Fruit fly (Drosophila melanogaster) whole organism, embryonic: ENCODE data around the gene CG46312.

Experiments
- Ada2b ChIP-seq: fragments of 200-800 bp; sonication (Bioruptor generic); IDR thresholded peaks from 2 replicates; pipeline ENCODE4 v1.3.6; 2022; ENCODE audit warnings: missing biosample characterization, missing genetic modification characterization
- CG10979 ChIP-seq: fragments of 200-800 bp; sonication (Bioruptor generic); optimal IDR thresholded peaks from 2 replicates; lab custom pipeline; 2018; ENCODE audit warnings: missing biosample characterization, mild to moderate bottlenecking, missing genetic modification characterization, moderate library complexity
- CG11560 ChIP-seq: fragments of 200-800 bp; sonication (Bioruptor generic); IDR thresholded peaks from 3 replicates; pipeline ENCODE4 v1.3.6; 2022; ENCODE audit warnings: missing biosample characterization, missing genetic modification characterization
- CG12391 ChIP-seq: fragments of 200-800 bp; sonication (Bioruptor generic); optimal IDR thresholded peaks from 3 replicates; lab custom pipeline; 2018; ENCODE audit warnings: missing biosample characterization, mild to moderate bottlenecking, missing genetic modification characterization, moderate library complexity
- CG13123 ChIP-seq: fragments of 200-800 bp; sonication (Bioruptor generic); optimal IDR thresholded peaks from 2 replicates; lab custom pipeline; 2016; ENCODE audit warnings: missing biosample characterization, missing genetic modification characterization
- CG13287 ChIP-seq: fragments of 200-800 bp; sonication (Bioruptor generic); IDR thresholded peaks from 2 replicates; pipeline ENCODE4 v1.3.6; 2022; ENCODE audit warnings: missing biosample characterization, missing genetic modification characterization; ENCODE audit not compliant: partially characterized antibody
- CG13894 ChIP-seq: fragments of 200-800 bp; sonication (Bioruptor generic); optimal IDR thresholded peaks from 3 replicates; lab custom pipeline; 2018; ENCODE audit warnings: missing biosample characterization, mild to moderate bottlenecking, missing genetic modification characterization, moderate library complexity
- CG17612 ChIP-seq: fragments of 200-800 bp; sonication (Bioruptor generic); IDR thresholded peaks from 2 replicates; pipeline ENCODE4 v1.3.6; 2022; ENCODE audit warnings: missing biosample characterization, missing genetic modification characterization
- CG2712 ChIP-seq: fragments of 200-800 bp; optimal IDR thresholded peaks from 3 replicates; lab custom pipeline; 2019; ENCODE audit warnings: missing biosample characterization, mild to moderate bottlenecking, missing genetic modification characterization, moderate library complexity
- CG30020 ChIP-seq: fragments of 200-800 bp; optimal IDR thresholded peaks from 2 replicates; lab custom pipeline; 2019; ENCODE audit warnings: missing biosample characterization, mild to moderate bottlenecking, missing genetic modification characterization, moderate library complexity
- CG32532 ChIP-seq: fragments of 200-800 bp; sonication (Bioruptor generic); IDR thresholded peaks from 2 replicates; pipeline ENCODE4 v1.3.6; 2022; ENCODE audit warnings: missing biosample characterization, missing genetic modification characterization
- CG3726 ChIP-seq: fragments of 200-800 bp; sonication (Bioruptor generic); IDR thresholded peaks from 3 replicates; pipeline ENCODE4, ENCODE4 v1.3.6; 2022; ENCODE audit warnings: missing biosample characterization, missing genetic modification characterization
- CG4617 ChIP-seq: fragments of 200-800 bp; sonication (Bioruptor generic); optimal IDR thresholded peaks from 3 replicates; lab custom pipeline; 2016; ENCODE audit warnings: missing biosample characterization, missing genetic modification characterization, borderline replicate concordance
- CG7372 ChIP-seq: fragments of 200-800 bp; sonication (Bioruptor generic); IDR thresholded peaks from 2 replicates; pipeline ENCODE4 v1.3.6; 2022; ENCODE audit warnings: missing biosample characterization, missing genetic modification characterization
- CG8290 ChIP-seq, 3 experiments: fragments of 200-800 bp; sonication (Bioruptor generic); optimal IDR thresholded peaks; 2 replicates each; lab custom pipeline; 2016 to 2019; ENCODE audit warnings: missing biosample characterization in 3 of 3, missing genetic modification characterization in 3 of 3, mild to moderate bottlenecking in 2 of 3, moderate library complexity in 1 of 3
- D19A ChIP-seq: fragments of 200-800 bp; optimal IDR thresholded peaks from 3 replicates; lab custom pipeline; 2019; ENCODE audit warnings: missing biosample characterization, mild to moderate bottlenecking, missing genetic modification characterization, moderate library complexity
- Deaf1 ChIP-seq: fragments of 200-800 bp; optimal IDR thresholded peaks from 3 replicates; lab custom pipeline; 2019; ENCODE audit warnings: missing biosample characterization, mild to moderate bottlenecking, missing genetic modification characterization, moderate library complexity
- Dref ChIP-seq: fragments of 200-800 bp; sonication (Bioruptor generic); IDR thresholded peaks from 2 replicates; pipeline ENCODE4 v1.3.6; 2022; ENCODE audit warnings: missing biosample characterization, missing genetic modification characterization
- Hey ChIP-seq: fragments of 200-800 bp; sonication (Bioruptor generic); optimal IDR thresholded peaks from 3 replicates; lab custom pipeline; 2018; ENCODE audit warnings: missing biosample characterization, mild to moderate bottlenecking, missing genetic modification characterization
- Lhr ChIP-seq: fragments of 200-800 bp; sonication (Bioruptor generic); optimal IDR thresholded peaks from 3 replicates; lab custom pipeline; 2017; ENCODE audit warnings: mild to moderate bottlenecking, missing biosample characterization, missing genetic modification reagents, missing genetic modification characterization
- Pdp1 ChIP-seq, 2 experiments: fragments of 200-800 bp; sonication (Bioruptor generic); optimal IDR thresholded peaks; 3 replicates each; lab custom pipeline; 2016; ENCODE audit warnings: missing biosample characterization in 2 of 2, missing genetic modification characterization in 2 of 2, mild to moderate bottlenecking in 1 of 2, moderate library complexity in 1 of 2
- Trl ChIP-seq, 3 experiments: fragments of >200 bp in 2 of 3; fragments of 200-800 bp in 1 of 3; sonication (Bioruptor generic) in 1 of 3; optimal IDR thresholded peaks; 2 replicates in 1 of 3; 3 replicates in 2 of 3; lab custom pipeline; 2016 to 2017; ENCODE audit warnings: missing biosample characterization in 1 of 3, missing genetic modification characterization in 1 of 3
- abd-A ChIP-seq: fragments of 200-800 bp; sonication (Bioruptor generic); optimal IDR thresholded peaks from 3 replicates; lab custom pipeline; 2019; ENCODE audit warnings: missing biosample characterization, mild to moderate bottlenecking, missing genetic modification characterization, moderate library complexity
- aop ChIP-seq: fragments of 200-800 bp; sonication (Bioruptor generic); IDR thresholded peaks from 2 replicates; pipeline ENCODE4 v1.3.6; 2022; ENCODE audit warnings: missing biosample characterization, missing genetic modification characterization
- ap ChIP-seq: fragments of 200-800 bp; sonication (Bioruptor generic); IDR thresholded peaks from 2 replicates; pipeline ENCODE4 v1.3.6; 2022; ENCODE audit warnings: missing biosample characterization, missing genetic modification characterization
- cato ChIP-seq: fragments of 200-800 bp; sonication (Bioruptor generic); optimal IDR thresholded peaks from 2 replicates; lab custom pipeline; 2016; ENCODE audit warnings: missing biosample characterization, missing genetic modification characterization, borderline replicate concordance
- chm ChIP-seq: fragments of 200-800 bp; sonication (Bioruptor generic); IDR thresholded peaks from 2 replicates; pipeline ENCODE4 v1.3.6; 2022; ENCODE audit warnings: missing biosample characterization, missing genetic modification characterization
- emc ChIP-seq: fragments of 200-800 bp; sonication (Bioruptor generic); optimal IDR thresholded peaks from 2 replicates; lab custom pipeline; 2016; ENCODE audit warnings: missing biosample characterization, missing genetic modification characterization
- ewg ChIP-seq: fragments of 200-800 bp; sonication (Bioruptor generic); optimal IDR thresholded peaks from 3 replicates; lab custom pipeline; 2017; ENCODE audit warnings: mild to moderate bottlenecking, missing biosample characterization, missing genetic modification reagents, missing genetic modification characterization
- fru ChIP-seq: fragments of >200 bp; optimal IDR thresholded peaks from 2 replicates; lab custom pipeline; 2017
- hkb ChIP-seq, 2 experiments: fragments of 200-800 bp in 1 of 2; fragments of >200 bp in 1 of 2; sonication (Bioruptor generic) in 1 of 2; IDR thresholded peaks in 1 of 2; optimal IDR thresholded peaks in 1 of 2; 2 replicates each; pipeline versions ENCODE4 v1.3.6 to Lab custom; 2017 to 2022; ENCODE audit warnings: missing biosample characterization in 1 of 2, missing genetic modification characterization in 1 of 2
- kay ChIP-seq: fragments of 200-800 bp; sonication (Bioruptor generic); optimal IDR thresholded peaks from 2 replicates; lab custom pipeline; 2016; ENCODE audit warnings: missing biosample characterization, missing genetic modification characterization
- klu ChIP-seq: fragments of 200-800 bp; sonication (Bioruptor generic); IDR thresholded peaks from 2 replicates; pipeline ENCODE4 v1.3.6; 2022; ENCODE audit warnings: missing biosample characterization, missing genetic modification characterization
- lbe ChIP-seq: fragments of 200-800 bp; sonication (Bioruptor generic); optimal IDR thresholded peaks from 2 replicates; lab custom pipeline; 2016; ENCODE audit warnings: missing biosample characterization, mild to moderate bottlenecking, missing genetic modification characterization
- nerfin-1 ChIP-seq: fragments of 200-800 bp; sonication (Bioruptor generic); optimal IDR thresholded peaks from 3 replicates; lab custom pipeline; 2019; ENCODE audit warnings: missing biosample characterization, mild to moderate bottlenecking, missing genetic modification characterization, moderate library complexity
- nom ChIP-seq: fragments of 200-800 bp; sonication (Bioruptor generic); optimal IDR thresholded peaks from 2 replicates; lab custom pipeline; 2017; ENCODE audit warnings: missing biosample characterization, missing genetic modification characterization, mild to moderate bottlenecking, moderate library complexity, missing genetic modification reagents
- pzg ChIP-seq: fragments of 200-800 bp; sonication (Bioruptor generic); optimal IDR thresholded peaks from 3 replicates; lab custom pipeline; 2018; ENCODE audit warnings: missing biosample characterization, mild to moderate bottlenecking, missing genetic modification characterization, moderate library complexity
- row ChIP-seq: fragments of 200-800 bp; sonication (Bioruptor generic); IDR thresholded peaks from 3 replicates; pipeline ENCODE4 v1.3.6; 2022; ENCODE audit warnings: missing biosample characterization, missing genetic modification characterization
- sd ChIP-seq: fragments of 200-800 bp; sonication (Bioruptor generic); optimal IDR thresholded peaks from 3 replicates; lab custom pipeline; 2018; ENCODE audit warnings: missing biosample characterization, mild to moderate bottlenecking, missing genetic modification characterization, moderate library complexity
- sens ChIP-seq: fragments of 200-800 bp; sonication (Bioruptor generic); peaks from one replicate; lab custom pipeline; 2016; ENCODE audit warnings: missing biosample characterization, missing genetic modification characterization
- ssp ChIP-seq: fragments of 200-800 bp; sonication (Bioruptor generic); IDR thresholded peaks from 2 replicates; pipeline ENCODE4 v1.3.6; 2022; ENCODE audit warnings: missing biosample characterization, missing genetic modification characterization
- wdn ChIP-seq: fragments of 200-800 bp; sonication (Bioruptor generic); IDR thresholded peaks from 2 replicates; pipeline ENCODE4 v1.3.6; 2022; ENCODE audit warnings: missing biosample characterization, missing genetic modification characterization
- zen ChIP-seq: fragments of 200-800 bp; sonication (Bioruptor generic); optimal IDR thresholded peaks from 3 replicates; lab custom pipeline; 2018; ENCODE audit warnings: missing biosample characterization, mild to moderate bottlenecking, missing genetic modification characterization, moderate library complexity

Gene CG46312

dm6 chrX:15971574-15971973 lies 20.2 kb downstream of the CG46312 start:
- TF ChIP-seq sd (tag; lab: Kevin White, UChicago) (peak; percentile 55), chm (GFP tag; lab: Robert Waterston, UW) (no peak), Deaf1 (peak; percentile 5), Trl (optimal IDR thresholded peaks at IDR 0.05; lab: Kevin White, UChicago) (peak in 1 of 2 experiments; percentile 17), Trl (GFP tag; optimal IDR thresholded peaks at IDR 0.05; lab: Kevin White, UChicago) (no peak), CG13894 (tag; lab: Kevin White, UChicago) (peak; percentile 29), CG13287 (GFP tag; lab: Robert Waterston, UW) (no peak), nerfin-1 (tag; lab: Kevin White, UChicago) (peak; percentile 96), abd-A (peak; percentile 31), ewg (GFP tag; lab: Kevin White, UChicago) (peak; percentile 56)
- TF ChIP-seq, all 482 proteins: peak for 7

- TF ChIP-seq CG17612 (GFP tag; lab: Robert Waterston, UW), result peak; percentile 67
- peak; percentile 83 for TF ChIP-seq CG8290 (GFP tag; optimal IDR thresholded peaks at IDR 0.05; lab: Kevin White, UChicago)
- TF ChIP-seq CG8290 (tag; optimal IDR thresholded peaks at IDR 0.05; lab: Kevin White, UChicago), result peak in 1 of 2 experiments; percentile 76
- TF ChIP-seq sens (GFP tag; lab: Kevin White, UChicago), result peak; percentile 25
- no peak for TF ChIP-seq CG13123 (GFP tag; lab: Kevin White, UChicago)
- TF ChIP-seq pzg (GFP tag; lab: Kevin White, UChicago), result no peak
These were observed 22.2 kb downstream of the CG46312 start for dm6 chrX:15969577-15969976.

- no peak for TF ChIP-seq emc (GFP tag; lab: Kevin White, UChicago)
- no peak for TF ChIP-seq kay (GFP tag; lab: Kevin White, UChicago)
- peak in 1 of 2 experiments; percentile 93 for TF ChIP-seq Pdp1 (GFP tag; optimal IDR thresholded peaks at IDR 0.05; lab: Kevin White, UChicago)
- no peak for TF ChIP-seq ap
These were observed 41.7 kb downstream of the CG46312 start for dm6 chrX:15950056-15950455.

- TF ChIP-seq D19A (tag; lab: Kevin White, UChicago) (peak; percentile 8), aop (GFP tag; lab: Robert Waterston, UW) (no peak), CG32532 (GFP tag; lab: Robert Waterston, UW) (no peak), kay (GFP tag; lab: Kevin White, UChicago) (no peak), nom (GFP tag; lab: Kevin White, UChicago) (no peak), CG4617 (GFP tag; lab: Kevin White, UChicago) (peak; percentile 60), Lhr (peak; percentile 2), klu (GFP tag; lab: Robert Waterston, UW) (no peak), cato (GFP tag; lab: Kevin White, UChicago) (no peak), CG30020 (peak; percentile 96), hkb (optimal IDR thresholded peaks at IDR 0.05; lab: Kevin White, UChicago) (no peak), hkb (GFP tag; IDR thresholded peaks at IDR 0.05; lab: Robert Waterston, UW) (0 out of 2 replicates have a peak, but pooled peaks have one; percentile 16), sens (GFP tag; lab: Kevin White, UChicago) (peak; percentile 71), CG10979 (tag; lab: Kevin White, UChicago) (no peak), Hey (no peak), Dref (no peak), CG11560 (no peak), CG7372 (GFP tag; lab: Robert Waterston, UW) (no peak), row (GFP tag; lab: Robert Waterston, UW) (peak; percentile 54; the same call in 2 of the 3 replicates), CG2712 (peak; percentile 13), zen (peak; percentile 10), lbe (no peak), ssp (GFP tag; lab: Robert Waterston, UW) (peak; percentile 94), sd (tag; lab: Kevin White, UChicago) (no peak), wdn (GFP tag; lab: Robert Waterston, UW) (no peak), CG3726 (GFP tag; lab: Robert Waterston, UW) (no peak), fru (lab: Kevin White, UChicago) (no peak), CG12391 (tag; lab: Kevin White, UChicago) (no peak), CG17612 (GFP tag; lab: Robert Waterston, UW) (no peak), Ada2b (no peak)
These were observed 46.9 kb downstream of the CG46312 start, which contains the start of gene Rrp47 for dm6 chrX:15944735-15945323. Rrp47 (plus strand) TSS chrX:15944897.
